Worm (Caenorhabditis elegans) whole organism, early embryonic: Measurements from ENCODE around the gene K02D10.2.

Experiments used
- aly-1 ChIP-seq: sonication (generic microtip); optimal IDR thresholded peaks from 2 replicates; lab custom pipeline; 2016; ENCODE audit warnings: missing genetic modification characterization, missing compliant biosample characterization
- ama-1 ChIP-seq: fragments of 150-350 bp; optimal IDR thresholded peaks from 2 replicates; lab custom pipeline; 2014
- ceh-36 ChIP-seq: sonication (generic microtip); optimal IDR thresholded peaks from 2 replicates; lab custom pipeline; 2016; ENCODE audit warnings: missing genetic modification characterization, inconsistent platforms, missing compliant biosample characterization
- ets-7 ChIP-seq: sonication (generic microtip); optimal IDR thresholded peaks from 2 replicates; lab custom pipeline; 2016; ENCODE audit warnings: missing genotype, missing genetic modification characterization, missing compliant biosample characterization
- flt-1 ChIP-seq: fragments of 200-800 bp; sonication (Bioruptor generic); IDR thresholded peaks from 2 replicates; pipeline ENCODE4 v1.3.6; 2022; ENCODE audit warnings: missing genetic modification characterization, missing compliant biosample characterization
- hmbx-1 ChIP-seq: sonication (generic microtip); optimal IDR thresholded peaks from 2 replicates; lab custom pipeline; 2016; ENCODE audit warnings: mild to moderate bottlenecking, missing genetic modification characterization, missing compliant biosample characterization
- hmg-4 ChIP-seq: fragments of 200-800 bp; sonication (Bioruptor generic); optimal IDR thresholded peaks from 2 replicates; lab custom pipeline; 2018; ENCODE audit warnings: mild to moderate bottlenecking, missing genetic modification characterization, missing compliant biosample characterization
- pes-1 ChIP-seq: fragments of 200-800 bp; sonication (Bioruptor generic); IDR thresholded peaks from 2 replicates; pipeline ENCODE4 v1.3.6; 2022; ENCODE audit warnings: missing genetic modification reagents, missing genetic modification characterization, missing compliant biosample characterization
- scrt-1 ChIP-seq: fragments of 200-800 bp; sonication (Bioruptor generic); IDR thresholded peaks from 2 replicates; pipeline ENCODE4 v1.3.6; 2022; ENCODE audit warnings: missing genetic modification characterization, missing compliant biosample characterization
- sea-1 ChIP-seq: fragments of 200-800 bp; sonication (Bioruptor generic); conservative IDR thresholded peaks from 2 replicates; pipeline ENCODE4 v1.3.6; 2022; ENCODE audit warnings: missing genetic modification characterization, missing compliant biosample characterization
- tbx-11 ChIP-seq: fragments of 200-800 bp; sonication (Bioruptor generic); IDR thresholded peaks from 2 replicates; pipeline ENCODE4 v1.3.6; 2022; ENCODE audit warnings: missing genetic modification characterization, missing compliant biosample characterization
- tbx-37 ChIP-seq: fragments of 200-800 bp; sonication (Bioruptor generic); conservative IDR thresholded peaks from 2 replicates; pipeline ENCODE4 v1.3.6; 2022; ENCODE audit warnings: missing genetic modification reagents, missing genetic modification characterization, missing compliant biosample characterization
- tra-4 ChIP-seq: sonication (generic microtip); optimal IDR thresholded peaks from 2 replicates; lab custom pipeline; 2017; ENCODE audit warnings: missing genetic modification characterization, missing compliant biosample characterization

ce11 chrIII:8785426-8785825 is 14.4 kb upstream of the K02D10.2 start:
- TF ChIP-seq ets-7 = no peak
- no peak for TF ChIP-seq pes-1 (GFP tag; lab: Robert Waterston, UW)
- TF ChIP-seq ama-1 (lab: Kevin White, UChicago) = no peak
- TF ChIP-seq ceh-36 (tag; lab: Kevin White, UChicago) = no peak
- no peak for TF ChIP-seq scrt-1 (GFP tag; lab: Robert Waterston, UW)
- no peak for TF ChIP-seq hmg-4 (GFP tag; lab: Kevin White, UChicago)
- no peak for TF ChIP-seq hmbx-1 (tag; lab: Kevin White, UChicago)
- TF ChIP-seq tbx-11 (GFP tag; lab: Robert Waterston, UW) = no peak
- TF ChIP-seq aly-1 (tag; lab: Kevin White, UChicago) = no peak
- no peak for TF ChIP-seq tra-4
- no peak for TF ChIP-seq flt-1 (GFP tag; lab: Robert Waterston, UW)
- TF ChIP-seq tbx-37 (GFP tag; lab: Robert Waterston, UW) = no peak
- TF ChIP-seq sea-1 (GFP tag; lab: Robert Waterston, UW) = no peak
